Worm (Caenorhabditis elegans) whole organism, midembryonic: Measurements from ENCODE around the gene rps-29.

ENCODE experiments used
- T22C8.4 ChIP-seq: fragments of 200-800 bp; sonication (Bioruptor generic); IDR thresholded peaks from 2 replicates; pipeline ENCODE4 v1.3.6; 2022; ENCODE audit warnings: missing genetic modification characterization, missing compliant biosample characterization
- cog-1 ChIP-seq: sonication (generic microtip); optimal IDR thresholded peaks from 2 replicates; lab custom pipeline; 2016; ENCODE audit warnings: missing genetic modification characterization, missing compliant biosample characterization
- flt-1 ChIP-seq: fragments of 200-800 bp; sonication (Bioruptor generic); IDR thresholded peaks from 2 replicates; pipeline ENCODE4 v1.3.6; 2022; ENCODE audit warnings: missing genetic modification characterization, missing compliant biosample characterization
- klf-2 ChIP-seq: fragments of 200-800 bp; sonication (Bioruptor generic); conservative IDR thresholded peaks from 2 replicates; pipeline ENCODE4 v1.3.6; 2022; ENCODE audit warnings: missing genetic modification reagents, missing genetic modification characterization, missing compliant biosample characterization
- med-1 ChIP-seq: sonication (generic microtip); optimal IDR thresholded peaks from 2 replicates; lab custom pipeline; 2017; ENCODE audit warnings: missing genetic modification characterization, mild to moderate bottlenecking, missing compliant biosample characterization, antibody characterized with exemption, missing genetic modification reagents; ENCODE audit not compliant: insufficient read depth
- ref-1 ChIP-seq: fragments of 200-800 bp; sonication (Bioruptor generic); conservative IDR thresholded peaks from 2 replicates; pipeline ENCODE4 v1.3.6; 2022; ENCODE audit warnings: missing genetic modification reagents, missing genetic modification characterization, missing compliant biosample characterization
- tab-1 ChIP-seq: fragments of 200-800 bp; sonication (Bioruptor generic); IDR thresholded peaks from 2 replicates; pipeline ENCODE4 v1.3.6; 2022; ENCODE audit warnings: missing genetic modification characterization, missing compliant biosample characterization
- ztf-23 ChIP-seq: fragments of 200-800 bp; sonication (Bioruptor generic); IDR thresholded peaks from 2 replicates; pipeline ENCODE4 v1.3.6; 2022; ENCODE audit warnings: missing genetic modification reagents, missing genetic modification characterization, missing compliant biosample characterization
- ztf-29 ChIP-seq: fragments of 200-800 bp; sonication (Bioruptor generic); IDR thresholded peaks from 2 replicates; pipeline ENCODE4 v1.3.6; 2022; ENCODE audit warnings: missing genetic modification reagents, missing genetic modification characterization, missing compliant biosample characterization

Gene rps-29

DNA sequence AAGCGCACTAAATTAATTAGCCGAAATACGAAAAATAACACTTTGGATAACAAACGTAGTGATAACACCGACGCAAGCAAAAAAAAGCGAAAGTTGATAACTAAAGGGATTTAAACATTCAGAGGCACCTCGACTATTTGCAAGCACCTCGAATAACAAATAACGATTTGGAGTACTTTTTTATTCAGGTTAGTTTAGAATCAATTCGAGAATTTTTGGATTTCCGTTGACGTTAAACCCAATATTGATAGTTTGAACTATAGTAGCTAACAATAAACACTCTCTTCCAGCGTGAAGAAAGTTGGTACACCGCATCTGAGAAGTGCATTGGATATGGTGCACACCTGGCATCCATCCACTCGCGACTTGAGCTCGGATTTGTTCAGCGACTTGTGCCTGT is 31.2 kb downstream of the rps-29 start:
- TF ChIP-seq klf-2 (no peak), ztf-29 (GFP tag; lab: Robert Waterston, UW) (no peak), med-1 (GFP tag; lab: Kevin White, UChicago) (no peak), cog-1 (tag; lab: Kevin White, UChicago) (no peak), ref-1 (GFP tag; lab: Robert Waterston, UW) (no peak), tab-1 (no peak), ztf-23 (no peak)

DNA sequence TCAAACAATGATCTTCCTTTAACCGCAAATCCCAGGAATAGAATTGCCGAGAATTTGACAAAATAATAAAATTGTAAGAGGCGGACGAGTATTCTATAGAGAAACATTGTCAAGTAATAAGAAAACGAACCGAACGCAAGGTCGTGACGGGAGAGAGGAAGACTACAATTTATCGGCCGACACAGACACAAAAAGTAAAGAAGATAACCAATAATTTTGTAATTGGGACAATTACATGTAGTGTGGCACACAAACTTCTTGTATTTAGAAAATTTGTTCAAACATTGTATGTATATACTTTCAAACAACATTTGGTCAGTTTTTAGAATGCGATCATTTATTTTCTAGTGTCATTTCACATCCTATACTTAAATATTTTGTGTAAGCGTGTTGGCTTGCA is 37.9 kb downstream of the rps-29 start, which contains the start of gene ceeh-1:
Gene ceeh-1 (minus strand): TSS at position 317 of the 400 bp plus-strand sequence.
- no peak for TF ChIP-seq tab-1
- no peak for TF ChIP-seq T22C8.4 (GFP tag; lab: Robert Waterston, UW)
- no peak for TF ChIP-seq flt-1 (GFP tag; lab: Robert Waterston, UW)
- no peak for TF ChIP-seq ztf-23
- no peak for TF ChIP-seq cog-1 (tag; lab: Kevin White, UChicago)
- TF ChIP-seq ztf-29 (GFP tag; lab: Robert Waterston, UW): no peak
- TF ChIP-seq med-1 (GFP tag; lab: Kevin White, UChicago): no peak
- no peak for TF ChIP-seq ref-1 (GFP tag; lab: Robert Waterston, UW)
- no peak for TF ChIP-seq klf-2

DNA sequence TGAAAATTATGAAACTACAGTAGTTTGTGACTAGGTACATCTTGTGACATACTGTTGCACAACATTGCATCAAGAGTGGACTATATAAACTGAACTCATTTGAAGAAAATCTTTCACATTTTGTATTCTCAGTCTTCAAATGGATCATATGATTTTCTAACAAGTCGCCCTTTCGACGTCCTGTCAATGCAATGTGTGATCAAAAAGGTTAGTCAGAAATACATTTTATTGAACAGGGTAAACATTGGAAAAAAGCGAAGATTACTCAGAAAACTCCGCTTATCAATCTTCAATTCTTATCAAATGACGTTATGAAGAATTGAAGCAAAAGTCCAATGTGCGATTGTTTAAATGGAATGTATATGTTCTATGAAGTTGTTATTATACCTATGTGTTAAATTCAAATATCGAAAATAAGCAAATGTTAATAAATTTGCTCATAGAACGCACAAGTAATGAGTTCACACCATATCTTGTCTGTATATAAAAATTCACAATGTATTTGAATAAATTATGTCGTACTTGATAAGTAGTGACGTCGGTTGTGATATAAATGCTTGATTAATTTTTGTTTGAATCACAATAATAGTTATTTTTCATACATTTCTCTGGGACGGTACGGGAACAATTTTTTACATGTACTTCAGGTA is 38.9 kb downstream of the rps-29 start, which contains the start of gene zip-2:
Gene zip-2 (plus strand): TSS at position 128 of the 650 bp plus-strand sequence.
- TF ChIP-seq flt-1 (GFP tag; lab: Robert Waterston, UW): no peak
- no peak for TF ChIP-seq cog-1 (tag; lab: Kevin White, UChicago)
- no peak for TF ChIP-seq ztf-29 (GFP tag; lab: Robert Waterston, UW)
- no peak for TF ChIP-seq tab-1
- TF ChIP-seq ztf-23: no peak
- TF ChIP-seq T22C8.4 (GFP tag; lab: Robert Waterston, UW): no peak
- TF ChIP-seq klf-2: no peak
- no peak for TF ChIP-seq ref-1 (GFP tag; lab: Robert Waterston, UW)
- no peak for TF ChIP-seq med-1 (GFP tag; lab: Kevin White, UChicago)

DNA sequence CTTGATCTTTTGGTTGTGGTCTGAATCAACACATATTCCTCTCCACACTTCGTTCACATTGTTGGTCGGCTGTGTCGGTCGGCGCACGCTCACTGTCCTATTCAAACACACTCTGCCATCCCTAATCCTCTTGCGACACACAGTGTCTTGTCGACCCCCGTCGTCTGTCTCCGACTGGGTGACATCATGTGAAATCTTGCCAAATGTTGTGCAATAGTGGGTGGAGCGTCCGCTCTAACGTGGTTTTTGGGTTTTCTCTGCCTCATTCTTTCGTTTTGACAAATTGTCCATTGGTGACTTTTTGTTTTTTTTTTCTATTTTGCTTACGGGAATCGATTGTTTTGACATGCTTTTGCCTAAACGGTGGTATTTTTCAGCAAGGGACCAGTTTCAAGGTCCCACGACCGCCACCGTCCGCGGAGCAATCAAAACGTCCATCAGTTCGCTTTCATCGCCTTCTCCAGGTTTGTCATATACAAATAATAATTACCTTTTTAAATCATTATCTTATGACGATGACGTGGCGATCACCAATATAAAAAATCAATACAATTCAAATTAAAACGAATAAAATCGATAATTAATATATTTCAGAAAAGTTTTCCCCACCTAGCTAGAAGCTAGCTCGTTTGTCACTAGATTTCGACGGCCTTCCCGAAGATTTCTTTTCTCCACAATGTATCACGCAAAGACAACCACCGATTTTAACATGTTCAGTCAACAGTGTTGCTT is 39.8 kb downstream of the rps-29 start:
- TF ChIP-seq T22C8.4 (GFP tag; lab: Robert Waterston, UW) (peak; percentile 57; the same call in 1 of the 2 replicates), med-1 (GFP tag; lab: Kevin White, UChicago) (no peak), ref-1 (GFP tag; lab: Robert Waterston, UW) (no peak), klf-2 (no peak), cog-1 (tag; lab: Kevin White, UChicago) (peak; percentile 85), flt-1 (GFP tag; lab: Robert Waterston, UW) (peak; percentile 78), ztf-29 (GFP tag; lab: Robert Waterston, UW) (no peak), ztf-23 (no peak), tab-1 (no peak)

DNA sequence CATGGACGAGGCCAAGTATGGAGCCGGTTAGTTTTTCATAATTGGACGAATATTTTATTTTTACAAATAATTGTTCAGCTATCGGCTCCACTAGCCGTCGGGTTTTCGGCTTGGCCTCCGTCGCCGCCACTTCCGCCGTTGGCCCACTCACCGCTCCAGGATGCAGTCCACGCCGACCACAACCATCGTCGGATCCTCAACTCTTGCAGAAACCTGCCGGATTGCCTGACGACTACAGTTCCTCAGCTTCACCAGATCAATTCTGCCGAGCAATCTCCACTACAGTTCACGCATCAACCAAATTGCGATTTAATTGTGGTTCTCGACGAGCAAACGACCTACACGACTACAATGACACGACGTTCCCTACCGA is 40.3 kb downstream of the rps-29 start:
- TF ChIP-seq ref-1 (GFP tag; lab: Robert Waterston, UW) (no peak), T22C8.4 (GFP tag; lab: Robert Waterston, UW) (no peak), ztf-23 (no peak), flt-1 (GFP tag; lab: Robert Waterston, UW) (peak; percentile 66; the same call in 1 of the 2 replicates), klf-2 (no peak), tab-1 (no peak), cog-1 (tag; lab: Kevin White, UChicago) (no peak), med-1 (GFP tag; lab: Kevin White, UChicago) (no peak), ztf-29 (GFP tag; lab: Robert Waterston, UW) (peak; percentile 30; the same call in 1 of the 2 replicates)

DNA sequence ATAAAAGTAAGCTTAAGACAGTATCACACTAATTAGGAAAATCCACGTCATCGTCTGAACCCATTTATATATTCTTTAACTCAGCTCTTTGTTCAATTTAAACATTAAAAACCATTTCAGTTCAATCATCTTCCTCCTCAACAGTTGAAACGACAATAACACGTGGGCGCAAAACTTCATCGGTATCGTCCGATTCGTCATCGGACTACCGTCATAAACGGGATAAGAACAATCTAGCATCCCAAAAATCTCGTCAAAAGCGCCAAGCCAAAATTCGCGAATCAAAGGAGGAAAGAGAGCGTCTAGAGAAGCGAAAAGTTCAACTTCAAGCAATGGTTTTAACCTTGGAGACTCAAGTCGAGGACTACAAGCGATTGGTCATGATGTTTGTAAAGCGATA is 41.1 kb downstream of the rps-29 start:
- TF ChIP-seq cog-1 (tag; lab: Kevin White, UChicago) (no peak), tab-1 (no peak), ztf-29 (GFP tag; lab: Robert Waterston, UW) (no peak), flt-1 (GFP tag; lab: Robert Waterston, UW) (no peak), med-1 (GFP tag; lab: Kevin White, UChicago) (no peak), ref-1 (GFP tag; lab: Robert Waterston, UW) (no peak), T22C8.4 (GFP tag; lab: Robert Waterston, UW) (no peak)

DNA sequence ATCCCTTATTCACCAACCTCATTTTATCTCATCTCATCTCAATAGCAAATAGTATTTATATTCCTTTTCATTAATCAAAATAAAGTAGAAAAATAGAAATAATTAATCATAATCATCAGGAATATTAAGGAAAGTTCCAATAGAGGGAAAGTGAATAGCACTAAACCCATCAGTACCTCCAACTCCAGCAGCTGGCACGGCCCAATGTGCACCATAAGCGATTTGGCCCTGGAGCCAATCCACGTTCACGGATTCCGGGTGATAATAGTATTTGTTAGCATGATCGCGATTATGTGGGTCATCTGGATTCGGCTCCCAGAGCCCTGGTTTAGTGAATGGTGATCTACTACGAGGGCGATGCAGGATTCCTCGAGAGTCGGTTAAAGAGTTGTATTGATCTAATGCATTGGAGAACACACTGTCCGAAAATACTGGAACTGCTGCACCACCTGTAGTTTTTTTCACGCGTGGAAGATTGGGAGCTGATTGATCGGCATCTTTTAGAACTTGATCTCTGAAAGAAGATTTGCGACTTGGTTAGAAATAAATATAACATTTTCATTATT is 41.7 kb downstream of the rps-29 start:
- TF ChIP-seq med-1 (GFP tag; lab: Kevin White, UChicago) (no peak), ztf-29 (GFP tag; lab: Robert Waterston, UW) (peak; percentile 38; the same call in 1 of the 2 replicates), T22C8.4 (GFP tag; lab: Robert Waterston, UW) (peak; percentile 49; the same call in 1 of the 2 replicates), tab-1 (peak; percentile 72; the same call in 1 of the 2 replicates), flt-1 (GFP tag; lab: Robert Waterston, UW) (peak; percentile 93), cog-1 (tag; lab: Kevin White, UChicago) (no peak), ref-1 (GFP tag; lab: Robert Waterston, UW) (no peak; the same call in 1 of the 2 replicates), klf-2 (0 out of 2 replicates have a peak, but pooled peaks have one; percentile 9), ztf-23 (peak; percentile 78; the same call in 1 of the 2 replicates)

DNA sequence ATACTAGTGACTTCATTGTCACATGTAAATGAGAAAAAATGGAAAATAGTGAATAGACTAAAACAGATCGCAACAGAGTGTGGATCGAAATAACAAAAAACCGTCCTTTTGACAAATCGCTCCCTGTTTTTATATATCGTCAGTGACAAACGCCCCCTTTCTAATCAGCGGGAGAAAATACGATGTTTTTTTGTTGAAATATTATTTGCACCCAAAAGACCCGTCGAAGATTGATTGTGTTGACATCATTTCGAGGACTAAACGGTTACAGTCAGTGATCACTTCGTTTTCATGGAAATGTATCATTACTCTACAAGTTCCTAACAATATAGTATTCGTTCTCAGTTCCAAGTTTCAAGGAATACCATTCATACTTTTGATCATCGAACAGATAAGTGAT is 45.4 kb downstream of the rps-29 start, which contains the start of gene dos-3:
Gene dos-3 (minus strand): TSS at position 101 of the 400 bp plus-strand sequence.
- TF ChIP-seq flt-1 (GFP tag; lab: Robert Waterston, UW) (no peak), ref-1 (GFP tag; lab: Robert Waterston, UW) (no peak)

DNA sequence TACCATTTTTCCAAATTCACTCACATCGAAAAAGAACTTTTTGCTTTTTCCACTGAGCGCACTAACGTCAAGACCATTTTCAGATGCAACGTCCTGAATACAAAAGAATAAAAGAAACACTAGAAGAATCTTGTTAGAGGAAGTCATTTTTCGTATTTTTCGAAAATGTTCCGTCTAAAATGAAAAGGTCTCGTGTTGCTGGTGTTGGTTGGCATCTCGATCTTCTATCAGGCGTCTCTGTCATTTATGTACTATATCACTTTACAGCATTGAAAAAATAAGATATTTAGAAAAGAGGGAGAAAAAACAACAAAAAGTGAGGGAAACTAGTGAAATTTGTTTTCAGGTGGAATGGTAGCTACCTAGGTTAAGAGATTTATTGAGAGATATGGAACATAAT is 47.1 kb downstream of the rps-29 start, which contains the start of gene K02F3.9:
Gene K02F3.9 (minus strand): TSS at position 190 of the 400 bp plus-strand sequence.
- TF ChIP-seq klf-2: no peak
- TF ChIP-seq tab-1: no peak
- TF ChIP-seq ref-1 (GFP tag; lab: Robert Waterston, UW): no peak
- no peak for TF ChIP-seq cog-1 (tag; lab: Kevin White, UChicago)
- no peak for TF ChIP-seq ztf-23
- no peak for TF ChIP-seq ztf-29 (GFP tag; lab: Robert Waterston, UW)
- no peak for TF ChIP-seq med-1 (GFP tag; lab: Kevin White, UChicago)
- TF ChIP-seq T22C8.4 (GFP tag; lab: Robert Waterston, UW): no peak
- no peak for TF ChIP-seq flt-1 (GFP tag; lab: Robert Waterston, UW)
